Fruit fly (Drosophila melanogaster): ENCODE measurements around the gene CG14195.

DNA sequence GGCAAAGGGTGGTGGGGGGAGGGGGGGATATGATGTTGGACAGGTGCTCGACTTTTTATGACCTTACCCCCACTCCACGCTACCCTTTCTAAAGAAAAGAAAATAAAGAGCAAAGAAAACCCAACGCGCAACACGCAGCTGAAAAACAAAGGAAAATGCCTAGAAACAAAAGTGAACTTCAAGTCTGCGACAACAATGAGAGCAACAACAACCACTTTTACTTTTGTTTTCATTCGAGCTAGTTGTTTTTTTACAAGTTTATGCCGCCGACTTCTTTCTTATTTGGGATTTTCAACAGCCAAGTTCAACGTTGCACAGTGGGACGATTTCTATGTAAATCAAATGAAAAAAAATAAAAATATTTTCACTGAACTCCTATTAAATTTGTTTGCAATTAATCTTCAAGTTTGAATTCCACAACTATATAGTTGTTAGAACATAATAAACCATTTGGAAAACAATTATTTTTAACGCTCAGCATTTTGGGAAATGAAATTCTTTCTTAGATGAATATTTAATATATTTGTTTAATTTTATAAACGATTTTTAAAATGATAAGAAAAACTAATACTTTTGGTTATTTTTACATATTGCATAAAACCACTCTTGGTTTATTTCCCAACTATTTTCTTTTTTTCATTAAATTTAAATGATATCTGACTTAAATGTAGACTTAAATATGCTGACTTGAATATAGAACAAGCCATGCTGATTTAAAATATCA, 12.9 kb upstream of the CG14195 start:
- TF ChIP-seq CG8301 (tag; optimal IDR thresholded peaks at IDR 0.05) (peak; percentile 47), gl (tag; optimal IDR thresholded peaks at IDR 0.05) (no peak), CG4496 (GFP tag; IDR thresholded peaks at IDR 0.05) (no peak), CG9948 (tag; optimal IDR thresholded peaks at IDR 0.05) (peak; percentile 74), EcR (GFP tag; optimal IDR thresholded peaks at IDR 0.05) (no peak), fd96Ca (GFP tag; IDR thresholded peaks at IDR 0.05) (no peak), CG10348 (GFP tag; IDR thresholded peaks at IDR 0.05) (no peak), CG12605 (GFP tag; IDR thresholded peaks at IDR 0.05) (no peak), Ets98B (GFP tag; IDR thresholded peaks at IDR 0.05) (no peak; the same call in 1 of the 2 replicates), CG32121 (GFP tag; IDR thresholded peaks at IDR 0.05) (no peak), rn (GFP tag; IDR thresholded peaks at IDR 0.05) (no peak)
